Worm (Caenorhabditis elegans) whole organism, midembryonic: ENCODE measurements around the gene nhr-12.

Source experiments
- T22C8.4 ChIP-seq: fragments of 200-800 bp; sonication (Bioruptor generic); IDR thresholded peaks from 2 replicates; pipeline ENCODE4 v1.3.6; 2022; ENCODE audit warnings: missing genetic modification characterization, missing compliant biosample characterization
- cog-1 ChIP-seq: sonication (generic microtip); optimal IDR thresholded peaks from 2 replicates; lab custom pipeline; 2016; ENCODE audit warnings: missing genetic modification characterization, missing compliant biosample characterization
- flt-1 ChIP-seq: fragments of 200-800 bp; sonication (Bioruptor generic); IDR thresholded peaks from 2 replicates; pipeline ENCODE4 v1.3.6; 2022; ENCODE audit warnings: missing genetic modification characterization, missing compliant biosample characterization
- klf-2 ChIP-seq: fragments of 200-800 bp; sonication (Bioruptor generic); conservative IDR thresholded peaks from 2 replicates; pipeline ENCODE4 v1.3.6; 2022; ENCODE audit warnings: missing genetic modification reagents, missing genetic modification characterization, missing compliant biosample characterization
- med-1 ChIP-seq: sonication (generic microtip); optimal IDR thresholded peaks from 2 replicates; lab custom pipeline; 2017; ENCODE audit warnings: missing genetic modification characterization, mild to moderate bottlenecking, missing compliant biosample characterization, antibody characterized with exemption, missing genetic modification reagents; ENCODE audit not compliant: insufficient read depth
- ref-1 ChIP-seq: fragments of 200-800 bp; sonication (Bioruptor generic); conservative IDR thresholded peaks from 2 replicates; pipeline ENCODE4 v1.3.6; 2022; ENCODE audit warnings: missing genetic modification reagents, missing genetic modification characterization, missing compliant biosample characterization
- tab-1 ChIP-seq: fragments of 200-800 bp; sonication (Bioruptor generic); IDR thresholded peaks from 2 replicates; pipeline ENCODE4 v1.3.6; 2022; ENCODE audit warnings: missing genetic modification characterization, missing compliant biosample characterization
- ztf-23 ChIP-seq: fragments of 200-800 bp; sonication (Bioruptor generic); IDR thresholded peaks from 2 replicates; pipeline ENCODE4 v1.3.6; 2022; ENCODE audit warnings: missing genetic modification reagents, missing genetic modification characterization, missing compliant biosample characterization
- ztf-29 ChIP-seq: fragments of 200-800 bp; sonication (Bioruptor generic); IDR thresholded peaks from 2 replicates; pipeline ENCODE4 v1.3.6; 2022; ENCODE audit warnings: missing genetic modification reagents, missing genetic modification characterization, missing compliant biosample characterization

The nhr-12 gene

ce11 chrV:10091152-10091551 lies 7.3 kb upstream of the nhr-12 start, which contains the start of gene R04B5.11:
Gene R04B5.11 (minus strand): TSS chrV:10091252.
- TF ChIP-seq med-1 (GFP tag; lab: Kevin White, UChicago) (no peak), tab-1 (GFP tag; lab: Robert Waterston, UW) (no peak), klf-2 (GFP tag; lab: Robert Waterston, UW) (no peak), flt-1 (GFP tag; lab: Robert Waterston, UW) (no peak), cog-1 (no peak), ref-1 (GFP tag; lab: Robert Waterston, UW) (no peak), ztf-23 (GFP tag; lab: Robert Waterston, UW) (no peak), ztf-29 (GFP tag; lab: Robert Waterston, UW) (no peak), T22C8.4 (GFP tag; lab: Robert Waterston, UW) (no peak)

ce11 chrV:10090461-10090860 lies 6.6 kb upstream of the nhr-12 start, which contains the start of gene R04B5.7:
Gene R04B5.7 (minus strand): TSS chrV:10090561.
- TF ChIP-seq med-1 (GFP tag; lab: Kevin White, UChicago) (no peak), T22C8.4 (GFP tag; lab: Robert Waterston, UW) (no peak), tab-1 (GFP tag; lab: Robert Waterston, UW) (no peak), ztf-29 (GFP tag; lab: Robert Waterston, UW) (no peak), flt-1 (GFP tag; lab: Robert Waterston, UW) (no peak), ztf-23 (GFP tag; lab: Robert Waterston, UW) (no peak), ref-1 (GFP tag; lab: Robert Waterston, UW) (no peak), klf-2 (GFP tag; lab: Robert Waterston, UW) (no peak), cog-1 (no peak)

DNA sequence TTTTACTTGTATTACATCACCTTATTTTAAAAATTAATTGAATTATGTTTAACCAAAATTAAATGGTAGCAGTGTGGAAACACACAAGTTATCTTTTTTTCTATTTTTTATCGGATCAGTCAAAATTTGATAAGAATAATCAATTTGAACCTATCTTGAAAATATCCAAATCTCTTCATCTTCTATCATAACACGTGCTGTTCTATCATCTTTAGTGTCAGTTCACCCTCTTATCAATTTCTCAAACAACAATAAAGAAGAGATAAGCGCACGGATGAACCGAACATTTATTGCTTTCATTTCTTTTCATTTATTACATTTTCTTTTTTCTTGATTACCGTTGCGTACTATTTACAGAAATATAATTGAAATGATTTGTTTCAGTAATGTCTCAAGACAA lies 3.3 kb upstream of the nhr-12 start, which contains the start of gene R04B5.5:
Gene R04B5.5 (plus strand): TSS at position 378 of the 400 bp plus-strand sequence.
- TF ChIP-seq med-1 (GFP tag; lab: Kevin White, UChicago) = no peak
- TF ChIP-seq tab-1 (GFP tag; lab: Robert Waterston, UW) = no peak

- no peak for TF ChIP-seq klf-2 (GFP tag; lab: Robert Waterston, UW)
- TF ChIP-seq ztf-23 (GFP tag; lab: Robert Waterston, UW) = no peak
- TF ChIP-seq ref-1 (GFP tag; lab: Robert Waterston, UW) = no peak
- no peak for TF ChIP-seq ztf-29 (GFP tag; lab: Robert Waterston, UW)
- no peak for TF ChIP-seq med-1 (GFP tag; lab: Kevin White, UChicago)
- TF ChIP-seq T22C8.4 (GFP tag; lab: Robert Waterston, UW) = no peak
- no peak for TF ChIP-seq tab-1 (GFP tag; lab: Robert Waterston, UW)
- TF ChIP-seq cog-1 = no peak
These were observed 2.3 kb upstream of the nhr-12 start for ce11 chrV:10086141-10086540.

DNA sequence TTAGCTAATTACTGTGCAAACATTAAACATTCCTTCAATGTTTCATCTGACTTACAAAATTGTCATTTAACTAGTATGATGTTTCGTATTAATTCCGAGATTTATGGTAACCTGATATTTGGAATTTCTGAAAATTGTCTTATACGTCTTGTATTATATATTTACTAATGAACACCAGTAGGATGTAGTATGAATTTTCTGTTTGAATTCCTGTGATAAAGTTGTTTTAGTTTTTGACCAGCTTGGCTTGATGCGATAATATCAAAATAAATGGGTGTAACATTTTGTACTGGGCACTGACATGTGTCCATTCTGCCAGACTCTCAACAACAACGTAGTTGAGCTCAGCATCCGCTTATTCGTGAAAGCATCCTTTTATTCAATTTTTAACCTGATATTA lies 1.0 kb upstream of the nhr-12 start, which contains the start of gene R04B5.6:
Gene R04B5.6 (plus strand): TSS at position 301 of the 400 bp plus-strand sequence.
- no peak for TF ChIP-seq T22C8.4 (GFP tag; lab: Robert Waterston, UW)
- TF ChIP-seq tab-1 (GFP tag; lab: Robert Waterston, UW) = no peak
- no peak for TF ChIP-seq ref-1 (GFP tag; lab: Robert Waterston, UW)
- TF ChIP-seq klf-2 (GFP tag; lab: Robert Waterston, UW) = no peak
- TF ChIP-seq cog-1 = no peak
- TF ChIP-seq ztf-29 (GFP tag; lab: Robert Waterston, UW) = no peak
- no peak for TF ChIP-seq flt-1 (GFP tag; lab: Robert Waterston, UW)
- TF ChIP-seq ztf-23 (GFP tag; lab: Robert Waterston, UW) = no peak
- TF ChIP-seq med-1 (GFP tag; lab: Kevin White, UChicago) = no peak

- TF ChIP-seq ztf-23 (GFP tag; lab: Robert Waterston, UW) = no peak
- TF ChIP-seq med-1 (GFP tag; lab: Kevin White, UChicago) = no peak
- TF ChIP-seq cog-1 = no peak
- no peak for TF ChIP-seq ztf-29 (GFP tag; lab: Robert Waterston, UW)
- TF ChIP-seq ref-1 (GFP tag; lab: Robert Waterston, UW) = no peak
- no peak for TF ChIP-seq T22C8.4 (GFP tag; lab: Robert Waterston, UW)
- no peak for TF ChIP-seq flt-1 (GFP tag; lab: Robert Waterston, UW)
- TF ChIP-seq klf-2 (GFP tag; lab: Robert Waterston, UW) = no peak
- no peak for TF ChIP-seq tab-1 (GFP tag; lab: Robert Waterston, UW)
These were observed 2.2 kb downstream of the nhr-12 start, which contains the start of gene nhr-205 for ce11 chrV:10081636-10082035. Gene nhr-205 (minus strand): TSS chrV:10081776.

DNA sequence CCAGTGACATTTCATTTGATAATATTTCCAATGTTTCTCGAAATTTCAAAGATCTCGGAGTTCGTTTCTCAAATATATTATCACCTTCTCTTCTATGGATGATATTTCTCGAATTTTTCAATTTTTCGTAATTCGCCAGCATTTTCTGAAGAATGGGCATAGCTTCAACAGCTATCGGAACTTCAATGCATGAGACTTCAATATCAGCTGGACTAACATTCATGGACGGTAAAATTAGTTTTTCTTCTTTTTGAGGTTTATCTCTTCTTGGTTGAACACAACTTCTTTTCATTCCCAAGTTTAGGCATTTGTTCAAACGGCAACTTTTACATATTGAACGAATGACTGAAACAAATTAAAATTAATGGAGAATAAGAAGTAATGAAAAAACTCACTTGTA lies 2.9 kb downstream of the nhr-12 start:
- TF ChIP-seq med-1 (GFP tag; lab: Kevin White, UChicago) (no peak), T22C8.4 (GFP tag; lab: Robert Waterston, UW) (no peak), tab-1 (GFP tag; lab: Robert Waterston, UW) (no peak), flt-1 (GFP tag; lab: Robert Waterston, UW) (no peak), klf-2 (GFP tag; lab: Robert Waterston, UW) (no peak), ref-1 (GFP tag; lab: Robert Waterston, UW) (no peak), ztf-29 (GFP tag; lab: Robert Waterston, UW) (no peak), cog-1 (no peak), ztf-23 (GFP tag; lab: Robert Waterston, UW) (no peak)

ce11 chrV:10078244-10078643 lies 5.6 kb downstream of the nhr-12 start, which contains the start of gene R04B5.1:
Gene R04B5.1 (minus strand): TSS chrV:10078344.
- TF ChIP-seq med-1 (GFP tag; lab: Kevin White, UChicago) (no peak), klf-2 (GFP tag; lab: Robert Waterston, UW) (no peak), ztf-23 (GFP tag; lab: Robert Waterston, UW) (no peak), cog-1 (no peak), T22C8.4 (GFP tag; lab: Robert Waterston, UW) (no peak), tab-1 (GFP tag; lab: Robert Waterston, UW) (no peak), flt-1 (GFP tag; lab: Robert Waterston, UW) (no peak), ref-1 (GFP tag; lab: Robert Waterston, UW) (no peak), ztf-29 (GFP tag; lab: Robert Waterston, UW) (no peak)

DNA sequence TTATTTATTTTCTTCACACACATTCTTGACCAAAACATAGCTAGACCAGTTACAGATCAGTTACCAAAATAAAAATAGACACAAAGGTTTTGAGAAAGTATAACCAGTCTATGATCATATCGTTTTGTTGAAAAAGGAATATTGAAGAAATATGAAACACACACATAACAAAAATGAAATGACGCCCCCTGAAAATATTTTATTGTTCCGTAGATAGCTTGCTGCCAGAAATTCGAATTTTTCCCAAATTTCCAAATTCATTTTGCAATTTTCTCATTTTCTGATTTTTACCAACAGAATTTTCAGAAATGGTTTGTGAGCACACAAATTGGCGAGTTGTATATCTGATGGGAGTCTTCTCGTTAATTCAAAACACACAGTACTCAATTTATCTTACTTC lies 8.4 kb downstream of the nhr-12 start, which contains the start of gene F57A8.7:
Gene F57A8.7 (plus strand): TSS at position 301 of the 400 bp plus-strand sequence.
- TF ChIP-seq flt-1 (GFP tag; lab: Robert Waterston, UW) (no peak), med-1 (GFP tag; lab: Kevin White, UChicago) (no peak), ztf-23 (GFP tag; lab: Robert Waterston, UW) (no peak), ref-1 (GFP tag; lab: Robert Waterston, UW) (no peak), klf-2 (GFP tag; lab: Robert Waterston, UW) (no peak), T22C8.4 (GFP tag; lab: Robert Waterston, UW) (no peak), tab-1 (GFP tag; lab: Robert Waterston, UW) (no peak), cog-1 (no peak), ztf-29 (GFP tag; lab: Robert Waterston, UW) (no peak)
